Fruit fly (Drosophila melanogaster) whole organism, embryonic: ENCODE data around the gene ZAP3.

Experiments
- CG1024 ChIP-seq: fragments of 200-800 bp; sonication (Bioruptor generic); IDR thresholded peaks from 2 replicates; pipeline ENCODE4 v1.3.6; 2022; ENCODE audit warnings: missing biosample characterization, missing genetic modification characterization
- CG10366 ChIP-seq: fragments of 200-800 bp; sonication (Bioruptor generic); IDR thresholded peaks from 2 replicates; pipeline ENCODE4 v1.3.6; 2022; ENCODE audit warnings: missing biosample characterization, missing genetic modification characterization
- CG11085 ChIP-seq: fragments of 200-800 bp; sonication (Bioruptor generic); IDR thresholded peaks from 2 replicates; pipeline ENCODE4 v1.3.6; 2022; ENCODE audit warnings: missing biosample characterization, missing genetic modification characterization
- CG11504 ChIP-seq: fragments of 200-800 bp; sonication (Bioruptor generic); optimal IDR thresholded peaks from 3 replicates; lab custom pipeline; 2019; ENCODE audit warnings: missing biosample characterization, mild to moderate bottlenecking, missing genetic modification characterization, moderate library complexity
- CG11695 ChIP-seq: fragments of 200-800 bp; sonication (Bioruptor generic); IDR thresholded peaks from 3 replicates; pipeline ENCODE4 v1.3.6; 2022; ENCODE audit warnings: missing biosample characterization, missing genetic modification characterization
- CG14441 ChIP-seq: fragments of 200-800 bp; sonication (Bioruptor generic); IDR thresholded peaks from 2 replicates; pipeline ENCODE4 v1.3.6; 2022; ENCODE audit warnings: missing biosample characterization, missing genetic modification characterization
- CG14667 ChIP-seq: fragments of 200-800 bp; sonication (Bioruptor generic); IDR thresholded peaks from 2 replicates; pipeline ENCODE4 v1.3.6; 2022; ENCODE audit warnings: missing biosample characterization, missing genetic modification characterization
- CG16863 ChIP-seq: fragments of 200-800 bp; sonication (Bioruptor generic); optimal IDR thresholded peaks from 3 replicates; lab custom pipeline; 2016; ENCODE audit warnings: missing biosample characterization, missing genetic modification characterization
- CG17361 ChIP-seq: fragments of 200-800 bp; sonication (Bioruptor generic); IDR thresholded peaks from 3 replicates; pipeline ENCODE4 v1.3.6; 2022; ENCODE audit warnings: missing biosample characterization, missing genetic modification characterization
- CG17385 ChIP-seq: fragments of 200-800 bp; sonication (Bioruptor generic); optimal IDR thresholded peaks from 3 replicates; lab custom pipeline; 2018; ENCODE audit warnings: missing biosample characterization, mild to moderate bottlenecking, missing genetic modification characterization
- CG18599 ChIP-seq: fragments of 200-800 bp; sonication (Bioruptor generic); optimal IDR thresholded peaks from 3 replicates; lab custom pipeline; 2017; ENCODE audit warnings: missing biosample characterization, missing genetic modification characterization, mild to moderate bottlenecking, moderate library complexity, missing genetic modification reagents
- CG2678 ChIP-seq: fragments of 200-800 bp; sonication (Bioruptor generic); optimal IDR thresholded peaks from 3 replicates; lab custom pipeline; 2019; ENCODE audit warnings: missing biosample characterization, mild to moderate bottlenecking, missing genetic modification characterization, moderate library complexity
- CG2712 ChIP-seq: fragments of 200-800 bp; optimal IDR thresholded peaks from 3 replicates; lab custom pipeline; 2019; ENCODE audit warnings: missing biosample characterization, mild to moderate bottlenecking, missing genetic modification characterization, moderate library complexity
- CG3726 ChIP-seq: fragments of 200-800 bp; sonication (Bioruptor generic); IDR thresholded peaks from 3 replicates; pipeline ENCODE4, ENCODE4 v1.3.6; 2022; ENCODE audit warnings: missing biosample characterization, missing genetic modification characterization
- CG8290 ChIP-seq, 3 experiments: fragments of 200-800 bp; sonication (Bioruptor generic); optimal IDR thresholded peaks; 2 replicates each; lab custom pipeline; 2016 to 2019; ENCODE audit warnings: missing biosample characterization in 3 of 3, missing genetic modification characterization in 3 of 3, mild to moderate bottlenecking in 2 of 3, moderate library complexity in 1 of 3
- D ChIP-seq, 2 experiments: fragments of 200-800 bp in 1 of 2; fragments of >200 bp in 1 of 2; sonication (Bioruptor generic) in 1 of 2; optimal IDR thresholded peaks; 2 replicates in 1 of 2; 3 replicates in 1 of 2; lab custom pipeline; 2017; ENCODE audit warnings: mild to moderate bottlenecking in 1 of 2, missing biosample characterization in 1 of 2, missing genetic modification characterization in 1 of 2, missing genetic modification reagents in 1 of 2
- Dek ChIP-seq: fragments of 200-800 bp; sonication (Bioruptor generic); optimal IDR thresholded peaks from 3 replicates; lab custom pipeline; 2019; ENCODE audit warnings: missing biosample characterization, mild to moderate bottlenecking, missing genetic modification characterization, moderate library complexity
- Drgx ChIP-seq: fragments of 200-800 bp; sonication (Bioruptor generic); IDR thresholded peaks from 2 replicates; pipeline ENCODE4 v1.3.6; 2022; ENCODE audit warnings: missing biosample characterization, missing genetic modification characterization
- Eip74EF ChIP-seq, 2 experiments: fragments of 200-800 bp in 1 of 2; fragments of >200 bp in 1 of 2; sonication (Bioruptor generic) in 1 of 2; optimal IDR thresholded peaks; 2 replicates each; lab custom pipeline; 2017 to 2019; ENCODE audit warnings: missing biosample characterization in 2 of 2, missing genetic modification characterization in 2 of 2, mild to moderate bottlenecking in 1 of 2, moderate library complexity in 1 of 2
- Ets97D ChIP-seq: fragments of 200-800 bp; sonication (Bioruptor generic); optimal IDR thresholded peaks from 3 replicates; lab custom pipeline; 2016; ENCODE audit warnings: missing biosample characterization, missing genetic modification characterization
- Hr39 ChIP-seq: fragments of >200 bp; optimal IDR thresholded peaks from 2 replicates; lab custom pipeline; 2017
- NfI ChIP-seq: fragments of 200-800 bp; sonication (Bioruptor generic); optimal IDR thresholded peaks from 3 replicates; lab custom pipeline; 2018; ENCODE audit warnings: missing biosample characterization, mild to moderate bottlenecking, missing genetic modification characterization, moderate library complexity
- Pdp1 ChIP-seq, 2 experiments: fragments of 200-800 bp; sonication (Bioruptor generic); optimal IDR thresholded peaks; 3 replicates each; lab custom pipeline; 2016; ENCODE audit warnings: missing biosample characterization in 2 of 2, missing genetic modification characterization in 2 of 2, mild to moderate bottlenecking in 1 of 2, moderate library complexity in 1 of 2
- Scr ChIP-seq: fragments of 200-800 bp; sonication (Bioruptor generic); IDR thresholded peaks from 2 replicates; pipeline ENCODE4 v1.3.6; 2022; ENCODE audit warnings: missing biosample characterization, missing genetic modification characterization; ENCODE audit not compliant: partially characterized antibody
- Sox102F ChIP-seq: fragments of 200-800 bp; sonication (Bioruptor generic); optimal IDR thresholded peaks from 2 replicates; lab custom pipeline; 2018; ENCODE audit warnings: missing biosample characterization, mild to moderate bottlenecking, missing genetic modification characterization, moderate library complexity
- bowl ChIP-seq: fragments of 200-800 bp; sonication (Bioruptor generic); IDR thresholded peaks from 2 replicates; pipeline ENCODE4 v1.3.6; 2022; ENCODE audit warnings: missing biosample characterization, missing genetic modification characterization
- bsh ChIP-seq, 2 experiments: fragments of 200-800 bp; sonication (Bioruptor generic); optimal IDR thresholded peaks; 2 replicates each; lab custom pipeline; 2017 to 2018; ENCODE audit warnings: mild to moderate bottlenecking in 2 of 2, missing biosample characterization in 2 of 2, missing genetic modification characterization in 2 of 2, moderate library complexity in 1 of 2
- cg ChIP-seq: fragments of 200-800 bp; sonication (Bioruptor generic); optimal IDR thresholded peaks from 3 replicates; lab custom pipeline; 2019; ENCODE audit warnings: missing biosample characterization, mild to moderate bottlenecking, missing genetic modification characterization, moderate library complexity
- crol ChIP-seq: fragments of 200-800 bp; sonication (Bioruptor generic); IDR thresholded peaks from 2 replicates; pipeline ENCODE4 v1.3.6; 2022; ENCODE audit warnings: missing biosample characterization, missing genetic modification characterization
- danr ChIP-seq: fragments of 200-800 bp; sonication (Bioruptor generic); IDR thresholded peaks from 2 replicates; pipeline ENCODE4 v1.3.6; 2022; ENCODE audit warnings: missing biosample characterization, missing genetic modification characterization
- dmrt99B ChIP-seq: fragments of 200-800 bp; sonication (Bioruptor generic); optimal IDR thresholded peaks from 2 replicates; lab custom pipeline; 2018; ENCODE audit warnings: missing biosample characterization, mild to moderate bottlenecking, missing genetic modification characterization, moderate library complexity
- fd3F ChIP-seq: fragments of 200-800 bp; sonication (Bioruptor generic); optimal IDR thresholded peaks from 2 replicates; lab custom pipeline; 2018; ENCODE audit warnings: missing biosample characterization, mild to moderate bottlenecking, missing genetic modification characterization, moderate library complexity
- fu2 ChIP-seq: fragments of 200-800 bp; sonication (Bioruptor generic); optimal IDR thresholded peaks from 2 replicates; lab custom pipeline; 2016; ENCODE audit warnings: missing biosample characterization, missing genetic modification characterization
- gce ChIP-seq: fragments of 200-800 bp; sonication (Bioruptor generic); IDR thresholded peaks from 3 replicates; pipeline ENCODE4 v1.3.6; 2022; ENCODE audit warnings: missing biosample characterization, missing genetic modification characterization
- hbn ChIP-seq: fragments of 200-800 bp; sonication (Bioruptor generic); IDR thresholded peaks from 2 replicates; pipeline ENCODE4 v1.3.6; 2022; ENCODE audit warnings: missing biosample characterization, missing genetic modification characterization; ENCODE audit not compliant: partially characterized antibody
- her ChIP-seq: fragments of 200-800 bp; sonication (Bioruptor generic); optimal IDR thresholded peaks from 2 replicates; lab custom pipeline; 2016; ENCODE audit warnings: missing biosample characterization, missing genetic modification characterization
- hth ChIP-seq: fragments of >200 bp; optimal IDR thresholded peaks from 2 replicates; lab custom pipeline; 2017; ENCODE audit warnings: inconsistent platforms
- jigr1 ChIP-seq: fragments of 200-800 bp; sonication (Bioruptor generic); IDR thresholded peaks from 3 replicates; pipeline ENCODE4 v1.3.6; 2022; ENCODE audit warnings: missing biosample characterization, missing genetic modification characterization
- jumu ChIP-seq: fragments of 200-800 bp; sonication (Bioruptor generic); optimal IDR thresholded peaks from 3 replicates; lab custom pipeline; 2016; ENCODE audit warnings: missing biosample characterization, missing genetic modification characterization
- lab ChIP-seq: fragments of 200-800 bp; sonication (Bioruptor generic); optimal IDR thresholded peaks from 3 replicates; lab custom pipeline; 2017; ENCODE audit warnings: missing biosample characterization, missing genetic modification characterization, mild to moderate bottlenecking, moderate library complexity, missing genetic modification reagents
- nom ChIP-seq: fragments of 200-800 bp; sonication (Bioruptor generic); optimal IDR thresholded peaks from 2 replicates; lab custom pipeline; 2017; ENCODE audit warnings: missing biosample characterization, missing genetic modification characterization, mild to moderate bottlenecking, moderate library complexity, missing genetic modification reagents
- pan ChIP-seq, 4 experiments: fragments of >200 bp in 3 of 4; fragments of 200-800 bp in 1 of 4; sonication (Bioruptor generic) in 1 of 4; optimal IDR thresholded peaks in 3 of 4; IDR thresholded peaks in 1 of 4; 2 replicates each; pipeline versions ENCODE4 v1.3.6 to Lab custom; 2017 to 2022; ENCODE audit warnings: missing biosample characterization in 2 of 4, missing genetic modification characterization in 2 of 4, mixed read lengths in 1 of 4
- prd ChIP-seq, 3 experiments: fragments of >200 bp in 2 of 3; fragments of 200-800 bp in 1 of 3; sonication (Bioruptor generic) in 1 of 3; optimal IDR thresholded peaks in 2 of 3; IDR thresholded peaks in 1 of 3; 2 replicates in 2 of 3; 3 replicates in 1 of 3; pipeline versions ENCODE4 v1.3.6 to Lab custom; 2017 to 2022; ENCODE audit warnings: missing biosample characterization in 1 of 3, missing genetic modification characterization in 1 of 3
- psq ChIP-seq: fragments of 200-800 bp; sonication (Bioruptor generic); optimal IDR thresholded peaks from 2 replicates; lab custom pipeline; 2017; ENCODE audit warnings: missing biosample characterization, missing genetic modification characterization
- sens ChIP-seq: fragments of 200-800 bp; sonication (Bioruptor generic); peaks from one replicate; lab custom pipeline; 2016; ENCODE audit warnings: missing biosample characterization, missing genetic modification characterization
- tio ChIP-seq: fragments of 200-800 bp; sonication (Bioruptor generic); optimal IDR thresholded peaks from 2 replicates; lab custom pipeline; 2017; ENCODE audit warnings: missing biosample characterization, missing genetic modification characterization, inconsistent platforms
- zfh2 ChIP-seq: fragments of 200-800 bp; sonication (Bioruptor generic); optimal IDR thresholded peaks from 2 replicates; lab custom pipeline; 2016; ENCODE audit warnings: missing biosample characterization, missing genetic modification characterization

The ZAP3 gene

dm6 chrX:10105701-10106307, 23.5 kb upstream of the ZAP3 start (continued):
- TF ChIP-seq bsh (GFP tag; optimal IDR thresholded peaks at IDR 0.05; lab: Kevin White, UChicago) (peak in 1 of 2 experiments; percentile 38), Drgx (GFP tag; lab: Robert Waterston, UW) (peak; percentile 84), psq (GFP tag; lab: Kevin White, UChicago) (no peak), nom (peak; percentile 52), Scr (no peak), cg (GFP tag; lab: Kevin White, UChicago) (no peak), Hr39 (lab: Kevin White, UChicago) (no peak), crol (peak; percentile 71), zfh2 (no peak), CG17361 (GFP tag; lab: Robert Waterston, UW) (0 out of 3 replicates have a peak, but pooled peaks have one; percentile 18), CG11085 (no peak), NfI (GFP tag; lab: Kevin White, UChicago) (no peak), CG2712 (tag; lab: Kevin White, UChicago) (peak; percentile 40), Eip74EF (GFP tag; optimal IDR thresholded peaks at IDR 0.05; lab: Kevin White, UChicago) (no peak)

dm6 chrX:10104477-10104876, 22.2 kb upstream of the ZAP3 start:
- no peak for TF ChIP-seq prd (optimal IDR thresholded peaks at IDR 0.05; lab: Kevin White, UChicago)
- peak; percentile 29; the same call in 1 of the 3 replicates for TF ChIP-seq prd (GFP tag; IDR thresholded peaks at IDR 0.05; lab: Robert Waterston, UW)
- peak; percentile 8 for TF ChIP-seq CG18599 (GFP tag; lab: Kevin White, UChicago)
- peak; percentile 34 for TF ChIP-seq lab (GFP tag; lab: Kevin White, UChicago)
- TF ChIP-seq CG17385 (GFP tag; lab: Kevin White, UChicago) = peak; percentile 27
- no peak for TF ChIP-seq danr
- TF ChIP-seq her = no peak
- TF ChIP-seq Sox102F (GFP tag; lab: Kevin White, UChicago) = peak; percentile 28
- TF ChIP-seq CG11504 (tag; lab: Kevin White, UChicago) = peak; percentile 34
- TF ChIP-seq Pdp1 (GFP tag; optimal IDR thresholded peaks at IDR 0.05; lab: Kevin White, UChicago) = no peak
- TF ChIP-seq tio = no peak
- TF ChIP-seq CG10366 (GFP tag; lab: Robert Waterston, UW) = no peak
- no peak for TF ChIP-seq CG3726 (GFP tag; lab: Robert Waterston, UW)
- TF ChIP-seq CG1024 (GFP tag; lab: Robert Waterston, UW) = 0 out of 2 replicates have a peak, but pooled peaks have one; percentile 15
- peak; percentile 28 for TF ChIP-seq sens (GFP tag; lab: Kevin White, UChicago)
- TF ChIP-seq Ets97D (GFP tag; lab: Kevin White, UChicago) = no peak
- peak; percentile 1 for TF ChIP-seq CG2712 (tag; lab: Kevin White, UChicago)
- no peak for TF ChIP-seq CG8290 (GFP tag; optimal IDR thresholded peaks at IDR 0.05; lab: Kevin White, UChicago)
- peak in 1 of 2 experiments; percentile 50 for TF ChIP-seq CG8290 (tag; optimal IDR thresholded peaks at IDR 0.05; lab: Kevin White, UChicago)
- no peak for TF ChIP-seq pan (optimal IDR thresholded peaks at IDR 0.05; lab: Kevin White, UChicago)
- TF ChIP-seq pan (GFP tag; optimal IDR thresholded peaks at IDR 0.05 in 1 of 2, IDR thresholded peaks at IDR 0.05 in 1 of 2) = no peak
- no peak for TF ChIP-seq jumu (GFP tag; lab: Kevin White, UChicago)
- no peak for TF ChIP-seq Dek (tag; lab: Kevin White, UChicago)
- TF ChIP-seq jigr1 (GFP tag; lab: Robert Waterston, UW) = peak; percentile 26; the same call in 1 of the 3 replicates
- peak; percentile 8 for TF ChIP-seq CG2678 (tag; lab: Kevin White, UChicago)
- no peak for TF ChIP-seq CG14667
- TF ChIP-seq CG14441 (GFP tag; lab: Robert Waterston, UW) = 0 out of 2 replicates have a peak, but pooled peaks have one; percentile 5
- no peak for TF ChIP-seq fu2 (GFP tag; lab: Kevin White, UChicago)
- peak; percentile 3 for TF ChIP-seq nom
- peak; percentile 77 for TF ChIP-seq CG11695
- TF ChIP-seq hth (lab: Kevin White, UChicago) = no peak
- no peak for TF ChIP-seq D (optimal IDR thresholded peaks at IDR 0.05; lab: Kevin White, UChicago)
- peak; percentile 7 for TF ChIP-seq D (GFP tag; optimal IDR thresholded peaks at IDR 0.05; lab: Kevin White, UChicago)
- peak; percentile 22 for TF ChIP-seq dmrt99B
- TF ChIP-seq gce (GFP tag; lab: Robert Waterston, UW) = no peak
- no peak for TF ChIP-seq bowl (GFP tag; lab: Robert Waterston, UW)
- TF ChIP-seq fd3F = no peak
- no peak for TF ChIP-seq CG16863 (GFP tag; lab: Kevin White, UChicago)
- TF ChIP-seq hbn (GFP tag; lab: Robert Waterston, UW) = no peak
